Fruit fly (Drosophila melanogaster) whole organism, wandering third instar larva: ENCODE data around the gene CG11920.

ENCODE experiments used
- Mio ChIP-seq: sonication (Bioruptor generic); optimal IDR thresholded peaks from 2 replicates; lab custom pipeline; 2016; ENCODE audit warnings: missing biosample characterization, missing genetic modification characterization
- Myc ChIP-seq: fragments of >200 bp; optimal IDR thresholded peaks from 2 replicates; lab custom pipeline; 2017
- N ChIP-seq: fragments of >200 bp; optimal IDR thresholded peaks from 2 replicates; lab custom pipeline; 2018; ENCODE audit warnings: missing biosample characterization, missing external identifiers, missing genetic modification characterization
- fru ChIP-seq: fragments of 200-800 bp; sonication (Bioruptor generic); optimal IDR thresholded peaks from 3 replicates; lab custom pipeline; 2016; ENCODE audit warnings: missing biosample characterization, mild to moderate bottlenecking, missing genetic modification characterization
- h ChIP-seq: fragments of 200-800 bp; sonication (Bioruptor generic); optimal IDR thresholded peaks from 3 replicates; lab custom pipeline; 2016; ENCODE audit warnings: missing biosample characterization, mild to moderate bottlenecking, missing genetic modification characterization
- lola ChIP-seq: fragments of >200 bp; optimal IDR thresholded peaks from 2 replicates; lab custom pipeline; 2017; ENCODE audit warnings: missing biosample characterization, missing genetic modification characterization
- pan ChIP-seq: fragments of >200 bp; optimal IDR thresholded peaks from 2 replicates; lab custom pipeline; 2017
- psq ChIP-seq: fragments of 200-800 bp; sonication (Bioruptor generic); optimal IDR thresholded peaks from 3 replicates; lab custom pipeline; 2017; ENCODE audit warnings: missing biosample characterization, mild to moderate bottlenecking, missing genetic modification characterization, moderate library complexity
- rgr ChIP-seq: fragments of 200-800 bp; sonication (Bioruptor generic); optimal IDR thresholded peaks from 3 replicates; lab custom pipeline; 2016; ENCODE audit warnings: missing biosample characterization, mild to moderate bottlenecking, missing genetic modification characterization
- tai ChIP-seq: sonication (Bioruptor generic); optimal IDR thresholded peaks from 2 replicates; lab custom pipeline; 2016; ENCODE audit warnings: missing biosample characterization, missing genetic modification characterization

DNA sequence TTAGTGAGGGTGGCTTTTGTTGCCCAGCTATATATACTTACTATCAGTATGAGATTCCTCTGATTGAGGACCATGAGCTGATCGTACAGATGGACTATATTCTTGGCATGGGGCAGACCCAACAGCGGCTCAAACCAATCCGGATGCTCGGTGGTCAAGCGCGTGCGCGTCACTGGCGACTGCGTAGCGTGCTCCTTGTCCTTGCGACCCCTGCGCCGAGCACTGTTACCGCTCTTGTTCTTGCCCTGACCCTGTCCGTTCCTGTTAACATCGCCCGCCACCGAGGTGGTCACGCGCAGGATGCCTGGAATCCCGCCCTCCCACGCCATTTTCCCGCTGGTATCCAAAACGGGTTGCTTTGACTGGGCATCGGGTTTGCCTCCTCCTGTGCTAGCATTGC is 42.0 kb upstream of the CG11920 start:
- TF ChIP-seq lola (GFP tag; lab: Kevin White, UChicago) (no peak), pan (lab: Kevin White, UChicago) (no peak), N (GFP tag; lab: Kevin White, UChicago) (no peak), Mio (GFP tag; lab: Kevin White, UChicago) (no peak), Myc (lab: Kevin White, UChicago) (no peak), fru (no peak), h (GFP tag; lab: Kevin White, UChicago) (no peak), tai (GFP tag; lab: Kevin White, UChicago) (no peak), psq (no peak), rgr (GFP tag; lab: Kevin White, UChicago) (no peak)
